Worm (Caenorhabditis elegans): ENCODE results near the gene hex-2.

The hex-2 gene

ce11 chrV:5691665-5692407 lies 37.6 kb downstream of the hex-2 start, which contains the start of gene F25B4.8:
TSS of gene F25B4.8 (minus strand) at chrV:5691715.
- TF ChIP-seq ztf-25 (GFP tag; IDR thresholded peaks at IDR 0.05), result no peak
- no peak for TF ChIP-seq attf-5 (GFP tag; optimal IDR thresholded peaks at IDR 0.05)
- no peak for TF ChIP-seq snpc-1.1 (tag; optimal IDR thresholded peaks at IDR 0.05; ENCODE audit: insufficient read depth)
- TF ChIP-seq madf-10 (tag; optimal IDR thresholded peaks at IDR 0.05), result no peak
- no peak for TF ChIP-seq K12H6.12 (tag; optimal IDR thresholded peaks at IDR 0.05)
- no peak for TF ChIP-seq lin-54 (GFP tag; optimal IDR thresholded peaks at IDR 0.05)
- no peak for TF ChIP-seq dpl-1 (GFP tag; optimal IDR thresholded peaks at IDR 0.05)
- no peak for TF ChIP-seq lsy-27 (tag; optimal IDR thresholded peaks at IDR 0.05; ENCODE audit: borderline replicate concordance, insufficient read depth)
- TF ChIP-seq lin-40 (tag; optimal IDR thresholded peaks at IDR 0.05), result no peak
- no peak for TF ChIP-seq snpc-1.3 (tag; optimal IDR thresholded peaks at IDR 0.05; ENCODE audit: insufficient read depth)
- TF ChIP-seq ztf-28 (GFP tag; IDR thresholded peaks at IDR 0.05), result no peak
- no peak for TF ChIP-seq sptf-2 (GFP tag; optimal IDR thresholded peaks at IDR 0.05)
- no peak for TF ChIP-seq Y79H2A.3 (GFP tag; conservative IDR thresholded peaks at IDR 0.05)
- TF ChIP-seq let-607 (tag; optimal IDR thresholded peaks at IDR 0.05), result no peak
- TF ChIP-seq F52B5.7 (tag; optimal IDR thresholded peaks at IDR 0.05), result no peak
- no peak for TF ChIP-seq xnd-1 (tag; optimal IDR thresholded peaks at IDR 0.05)
- no peak for TF ChIP-seq mes-4 (tag; optimal IDR thresholded peaks at IDR 0.05)

- TF ChIP-seq ccch-3 (GFP tag; optimal IDR thresholded peaks at IDR 0.05) (no peak), dpl-1 (GFP tag; optimal IDR thresholded peaks at IDR 0.05) (no peak), pbrm-1 (GFP tag; IDR thresholded peaks at IDR 0.05) (no peak), ceh-100 (GFP tag; IDR thresholded peaks at IDR 0.05) (no peak), dox-1 (GFP tag; IDR thresholded peaks at IDR 0.05) (no peak), snpc-4 (GFP tag; optimal IDR thresholded peaks at IDR 0.05) (no peak), snpc-4 (tag; optimal IDR thresholded peaks at IDR 0.05) (no peak), hmg-1.2 (GFP tag; IDR thresholded peaks at IDR 0.05) (no peak), unc-62 (GFP tag; optimal IDR thresholded peaks at IDR 0.05) (no peak), cebp-1 (GFP tag; IDR thresholded peaks at IDR 0.05) (no peak), cebp-1 (tag; optimal IDR thresholded peaks at IDR 0.05) (no peak), Y79H2A.3 (GFP tag; conservative IDR thresholded peaks at IDR 0.05) (no peak), nhr-80 (tag; optimal IDR thresholded peaks at IDR 0.05) (no peak), xnd-1 (tag; optimal IDR thresholded peaks at IDR 0.05) (no peak), lin-40 (tag; optimal IDR thresholded peaks at IDR 0.05) (no peak), F49E8.2 (tag; optimal IDR thresholded peaks at IDR 0.05; ENCODE audit: insufficient read depth) (no peak), lin-35 (GFP tag; optimal IDR thresholded peaks at IDR 0.05) (no peak), hrde-1 (tag; optimal IDR thresholded peaks at IDR 0.05; ENCODE audit: borderline replicate concordance) (no peak), dpff-1 (tag; optimal IDR thresholded peaks at IDR 0.05) (no peak), him-1 (tag; optimal IDR thresholded peaks at IDR 0.05) (no peak), atf-7 (tag; optimal IDR thresholded peaks at IDR 0.05) (no peak), ceh-40 (GFP tag; IDR thresholded peaks at IDR 0.05) (no peak)
These were observed 39.3 kb downstream of the hex-2 start for ce11 chrV:5693595-5693994.

- no peak for TF ChIP-seq tlf-1 (GFP tag; optimal IDR thresholded peaks at IDR 0.05)
- TF ChIP-seq ztf-26 (tag; optimal IDR thresholded peaks at IDR 0.05), result peak; percentile 13
- TF ChIP-seq B0035.1 (tag; optimal IDR thresholded peaks at IDR 0.05), result no peak
- no peak for TF ChIP-seq lag-1 (GFP tag; IDR thresholded peaks at IDR 0.05)
- TF ChIP-seq nhr-80 (tag; optimal IDR thresholded peaks at IDR 0.05), result peak; percentile 23
- no peak for TF ChIP-seq F33H1.4 (GFP tag; IDR thresholded peaks at IDR 0.05)
These were observed 41.4 kb downstream of the hex-2 start for ce11 chrV:5695635-5696034.
